Fruit fly (Drosophila melanogaster): Measurements from ENCODE around the gene ND-39.

Gene ND-39

DNA sequence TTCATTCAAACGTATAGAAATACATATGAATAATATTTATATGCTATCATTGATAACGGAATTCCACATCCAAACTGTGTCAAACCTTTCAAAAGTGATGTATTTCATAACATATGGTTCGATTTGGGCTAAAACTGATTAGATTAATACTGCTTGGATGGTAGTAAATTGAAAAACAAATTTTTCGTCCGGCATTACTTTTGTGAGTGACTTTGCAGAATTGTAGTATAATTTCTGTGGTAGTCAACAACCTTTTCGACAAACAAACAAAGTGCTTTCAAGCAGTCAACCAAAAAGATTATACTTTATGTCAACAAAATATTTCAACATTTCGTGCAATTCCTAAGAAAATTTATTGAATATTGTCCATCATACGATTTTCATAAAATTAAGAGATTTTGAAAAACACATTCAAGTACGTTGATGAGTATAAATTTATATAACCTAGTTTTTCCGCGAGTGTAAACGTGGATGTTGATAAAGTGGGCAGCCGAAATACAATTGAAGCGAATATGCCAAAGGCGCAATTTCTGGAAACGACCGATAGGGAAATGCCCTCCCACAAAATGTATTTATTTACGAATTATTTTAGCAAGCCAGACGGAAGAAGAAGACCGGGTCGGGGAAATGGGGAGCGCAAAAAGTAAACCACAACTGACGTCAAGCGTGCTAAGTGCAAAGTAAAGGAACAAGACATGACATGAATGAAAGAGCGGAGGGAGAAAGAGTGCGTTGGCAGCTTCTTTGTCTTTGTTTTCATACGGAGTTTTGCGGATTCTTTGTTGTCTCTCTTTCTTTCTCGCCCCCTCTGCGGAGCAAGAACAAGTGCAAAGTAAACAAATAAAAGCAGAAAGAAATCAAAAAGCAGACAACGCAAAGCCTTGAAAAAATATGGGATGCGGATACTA is 26.3 kb downstream of the ND-39 start (continued):
- TF ChIP-seq CG10669 (GFP tag; optimal IDR thresholded peaks at IDR 0.05) = peak; percentile 5
- TF ChIP-seq achi (GFP tag; optimal IDR thresholded peaks at IDR 0.05) = peak; percentile 22
- TF ChIP-seq lz (GFP tag; optimal IDR thresholded peaks at IDR 0.05) = peak; percentile 48
- peak; percentile 85 for TF ChIP-seq fkh (GFP tag; optimal IDR thresholded peaks at IDR 0.05)
- TF ChIP-seq CG11902 (GFP tag; optimal IDR thresholded peaks at IDR 0.05) = no peak
- peak; percentile 59 for TF ChIP-seq Hr4 (GFP tag; optimal IDR thresholded peaks at IDR 0.05)
- TF ChIP-seq CG7368 (GFP tag; optimal IDR thresholded peaks at IDR 0.05) = peak; percentile 20
- TF ChIP-seq CG6163 (GFP tag; IDR thresholded peaks at IDR 0.05) = peak; percentile 88
- TF ChIP-seq CG15336 (GFP tag; IDR thresholded peaks at IDR 0.05) = 0 out of 2 replicates have a peak, but pooled peaks have one; percentile 7
- TF ChIP-seq Gug (GFP tag; IDR thresholded peaks at IDR 0.05) = no peak

DNA sequence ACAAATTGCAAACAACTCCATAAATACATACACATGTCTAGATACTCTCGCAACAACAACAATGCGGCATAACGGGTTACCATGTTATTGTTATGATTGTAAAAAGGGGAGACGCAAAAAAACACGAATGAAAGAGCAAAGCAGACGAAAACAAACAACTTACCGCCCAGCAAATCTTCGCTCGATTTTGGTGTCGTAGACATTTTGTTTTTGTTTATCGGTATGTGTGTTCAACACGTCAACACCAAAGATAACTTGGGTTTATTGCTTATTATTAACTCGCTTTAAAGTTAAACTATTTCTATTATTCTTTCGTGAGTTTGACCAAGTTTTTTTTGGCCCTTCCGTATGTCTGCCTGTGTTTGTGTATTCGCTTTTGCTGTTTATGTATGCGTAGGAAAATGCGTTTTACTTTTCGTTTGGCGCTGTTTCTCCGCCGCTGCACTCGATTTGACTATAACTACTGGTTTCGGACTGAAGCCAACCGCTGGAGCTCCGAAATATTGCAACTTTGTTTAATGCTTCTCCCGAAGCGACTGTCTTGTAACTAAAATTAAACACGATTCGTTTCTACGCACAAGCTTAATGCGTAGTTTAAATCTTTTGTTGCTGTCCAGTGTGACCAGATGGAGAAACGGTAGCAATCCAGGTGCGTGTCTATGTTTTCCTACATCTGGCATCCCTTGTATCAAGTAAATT is 27.1 kb downstream of the ND-39 start, which contains the start of gene BNIP3:
TSS of gene BNIP3 (minus strand) at position 589 of the 699 bp plus-strand sequence.
- TF ChIP-seq vri (GFP tag; optimal IDR thresholded peaks at IDR 0.05) (peak; percentile 35), Eip93F (GFP tag; optimal IDR thresholded peaks at IDR 0.05) (peak; percentile 2), svp (GFP tag) (peak; percentile 45), Eip78C (GFP tag) (peak; percentile 55), Sox14 (GFP tag; optimal IDR thresholded peaks at IDR 0.05) (peak; percentile 65), dsx (GFP tag; optimal IDR thresholded peaks at IDR 0.05; ENCODE audit: poor library complexity, severe bottlenecking) (peak; percentile 86), CG8119 (GFP tag; IDR thresholded peaks at IDR 0.05) (no peak), CG1621 (tag; optimal IDR thresholded peaks at IDR 0.05) (no peak)

DNA sequence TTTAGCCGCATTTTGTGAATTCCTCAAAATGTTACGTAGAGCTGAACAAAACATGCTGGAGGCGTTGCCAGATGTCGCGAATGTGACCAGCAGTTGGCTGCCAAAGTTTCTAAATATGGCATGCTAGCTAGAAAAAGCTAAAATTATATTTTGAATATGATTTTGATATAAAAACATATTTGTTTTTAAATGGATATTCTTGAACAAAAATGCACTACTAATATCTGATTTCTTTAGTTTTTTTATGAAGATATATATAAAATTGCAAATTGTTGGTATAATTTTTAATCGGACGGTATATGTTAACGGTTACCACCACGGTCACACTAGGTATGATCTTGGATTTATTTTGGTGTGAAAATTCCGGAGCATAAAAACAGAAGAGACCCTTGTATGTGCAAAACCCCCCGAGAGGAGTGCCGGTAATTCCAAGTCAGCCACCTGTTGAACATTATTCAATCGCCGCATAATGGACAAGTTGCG is 28.8 kb downstream of the ND-39 start, which contains the start of the genes mTerf3 and CG5104:
TSS of gene mTerf3 (minus strand) at position 86 of the 483 bp plus-strand sequence.
TSS of gene CG5104 (plus strand) at position 323 of the 483 bp plus-strand sequence.
- TF ChIP-seq topi (GFP tag; optimal IDR thresholded peaks at IDR 0.05) = no peak
- TF ChIP-seq Gug (GFP tag; IDR thresholded peaks at IDR 0.05) = no peak
- TF ChIP-seq Blimp-1 (GFP tag; optimal IDR thresholded peaks at IDR 0.05) = no peak
- no peak for TF ChIP-seq Sox15 (GFP tag; optimal IDR thresholded peaks at IDR 0.05)
- peak; percentile 25 for TF ChIP-seq Met (GFP tag; optimal IDR thresholded peaks at IDR 0.05)
- TF ChIP-seq achi (GFP tag; optimal IDR thresholded peaks at IDR 0.05) = no peak
- peak; percentile 46 for TF ChIP-seq vri (GFP tag; optimal IDR thresholded peaks at IDR 0.05)
- TF ChIP-seq CG6276 (GFP tag; optimal IDR thresholded peaks at IDR 0.05) = no peak
- no peak for TF ChIP-seq CG3032 (tag; optimal IDR thresholded peaks at IDR 0.05)
- TF ChIP-seq net (GFP tag; optimal IDR thresholded peaks at IDR 0.05) = no peak
- no peak for TF ChIP-seq cyc (GFP tag; optimal IDR thresholded peaks at IDR 0.05)
- TF ChIP-seq spab (GFP tag; optimal IDR thresholded peaks at IDR 0.05) = no peak
- no peak for TF ChIP-seq eg (GFP tag; IDR thresholded peaks at IDR 0.05)
- TF ChIP-seq fd85E (GFP tag; optimal IDR thresholded peaks at IDR 0.05) = no peak
- no peak for TF ChIP-seq Eip75B (GFP tag; optimal IDR thresholded peaks at IDR 0.05)
- no peak for TF ChIP-seq CG8319 (GFP tag; optimal IDR thresholded peaks at IDR 0.05)
- TF ChIP-seq CG34406 (GFP tag; optimal IDR thresholded peaks at IDR 0.05) = no peak
- TF ChIP-seq CG7368 (GFP tag; optimal IDR thresholded peaks at IDR 0.05) = no peak
- no peak for TF ChIP-seq CG10631 (GFP tag; optimal IDR thresholded peaks at IDR 0.05)
- no peak for TF ChIP-seq CG15336 (GFP tag; IDR thresholded peaks at IDR 0.05)
- TF ChIP-seq esn (GFP tag; optimal IDR thresholded peaks at IDR 0.05) = peak; percentile 0
- no peak for TF ChIP-seq fkh (GFP tag; optimal IDR thresholded peaks at IDR 0.05)
- TF ChIP-seq acj6 (GFP tag; optimal IDR thresholded peaks at IDR 0.05) = peak; percentile 20
- TF ChIP-seq CG32006 (GFP tag; optimal IDR thresholded peaks at IDR 0.05) = no peak
- TF ChIP-seq CG11762 (GFP tag; optimal IDR thresholded peaks at IDR 0.05; ENCODE audit: insufficient read depth) = no peak
- TF ChIP-seq CG16779 (tag; optimal IDR thresholded peaks at IDR 0.05) = no peak
- TF ChIP-seq CG4318 (GFP tag; optimal IDR thresholded peaks at IDR 0.05) = no peak
- TF ChIP-seq Ets21C (GFP tag; optimal IDR thresholded peaks at IDR 0.05) = no peak
- peak; percentile 66 for TF ChIP-seq Eip78C (GFP tag)
- no peak for TF ChIP-seq lz (GFP tag; optimal IDR thresholded peaks at IDR 0.05)
- TF ChIP-seq pdm3 (GFP tag; optimal IDR thresholded peaks at IDR 0.05) = peak; percentile 1
- no peak for TF ChIP-seq Hr4 (GFP tag; optimal IDR thresholded peaks at IDR 0.05)
- TF ChIP-seq CG10669 (GFP tag; optimal IDR thresholded peaks at IDR 0.05) = no peak
- no peak for TF ChIP-seq CG11294 (GFP tag; IDR thresholded peaks at IDR 0.05)
- TF ChIP-seq Eip93F (GFP tag; optimal IDR thresholded peaks at IDR 0.05) = peak; percentile 16
- no peak for TF ChIP-seq fd59A (GFP tag; optimal IDR thresholded peaks at IDR 0.05)
- peak; percentile 15 for TF ChIP-seq CG1621 (tag; optimal IDR thresholded peaks at IDR 0.05)
